Worm (Caenorhabditis elegans) whole organism, L4 larva: Measurements from ENCODE around the gene hlh-10.
A peak's percentile ranks its signal among the peaks of the same experiment; 100 is the strongest.

Experiments used
- ZK546.5 ChIP-seq, 2 experiments: sonication (generic microtip); optimal IDR thresholded peaks; 2 replicates each; lab custom pipeline; 2017; ENCODE audit warnings: missing biosample characterization in 2 of 2, missing genetic modification characterization in 2 of 2
- aha-1 ChIP-seq: fragments of 150-350 bp; peaks from one replicate; lab custom pipeline; 2014; ENCODE audit warnings: missing biosample characterization, missing genetic modification characterization
- aly-2 ChIP-seq: sonication (generic microtip); optimal IDR thresholded peaks from 2 replicates; lab custom pipeline; 2018; ENCODE audit warnings: missing biosample characterization, missing genetic modification characterization
- ama-1 ChIP-seq: fragments of 150-350 bp; optimal IDR thresholded peaks from 2 replicates; lab custom pipeline; 2014; ENCODE audit warnings: inconsistent platforms, mixed read lengths
- arid-1 ChIP-seq: fragments of 200-800 bp; sonication (Bioruptor generic); conservative IDR thresholded peaks from 2 replicates; pipeline ENCODE4 v1.3.6; 2022; ENCODE audit warnings: missing genetic modification reagents, missing genetic modification characterization, missing compliant biosample characterization
- fos-1 ChIP-seq: fragments of 150-350 bp; optimal IDR thresholded peaks from 2 replicates; lab custom pipeline; 2014; ENCODE audit warnings: missing biosample characterization, missing genetic modification characterization
- lin-13 ChIP-seq: fragments of 150-350 bp; optimal IDR thresholded peaks from 2 replicates; lab custom pipeline; 2014; ENCODE audit warnings: missing biosample characterization, missing genetic modification reagents, missing genetic modification characterization
- lin-15B ChIP-seq: fragments of 150-350 bp; sonication (generic microtip); optimal IDR thresholded peaks from 3 replicates; lab custom pipeline; 2014; ENCODE audit warnings: missing biosample characterization, missing genetic modification characterization
- nhr-28 ChIP-seq: fragments of 150-350 bp; optimal IDR thresholded peaks from 2 replicates; lab custom pipeline; 2014; ENCODE audit warnings: missing biosample characterization, missing genetic modification characterization
- pha-4 ChIP-seq, 2 experiments: fragments of 150-350 bp in 1 of 2; fragments of 200-800 bp in 1 of 2; sonication (Bioruptor generic) in 1 of 2; IDR thresholded peaks in 1 of 2; optimal IDR thresholded peaks in 1 of 2; 2 replicates each; pipeline versions ENCODE4 v1.3.6 to Lab custom; 2014 to 2022; ENCODE audit warnings: missing genetic modification characterization in 2 of 2, missing genetic modification reagents in 2 of 2, missing biosample characterization in 1 of 2, missing compliant biosample characterization in 1 of 2
- skn-1 ChIP-seq: fragments of 150-350 bp; optimal IDR thresholded peaks from 2 replicates; lab custom pipeline; 2014; ENCODE audit warnings: missing biosample characterization, missing genetic modification characterization
- unc-39 ChIP-seq: sonication (generic microtip); optimal IDR thresholded peaks from 2 replicates; lab custom pipeline; 2017; ENCODE audit warnings: missing biosample characterization, missing genetic modification characterization
- unc-62 ChIP-seq, 3 experiments: fragments of 150-350 bp in 1 of 3; sonication (generic microtip); optimal IDR thresholded peaks in 2 of 3; peaks in 1 of 3; 1 replicate in 1 of 3; 2 replicates in 2 of 3; lab custom pipeline; 2014 to 2017; ENCODE audit warnings: missing biosample characterization in 3 of 3, missing genetic modification characterization in 3 of 3, missing genetic modification reagents in 3 of 3, missing genotype in 1 of 3
- zip-2 ChIP-seq: fragments of 150-350 bp; optimal IDR thresholded peaks from 2 replicates; lab custom pipeline; 2014; ENCODE audit warnings: missing biosample characterization, missing genetic modification characterization

- TF ChIP-seq zip-2 (tag; lab: Kevin White, UChicago) (no peak), lin-13 (GFP tag; lab: Kevin White, UChicago) (no peak), aly-2 (no peak), ZK546.5 (tag; optimal IDR thresholded peaks at IDR 0.05; lab: Kevin White, UChicago) (no peak), pha-4 (GFP tag; IDR thresholded peaks at IDR 0.05; lab: Robert Waterston, UW) (no peak), pha-4 (tag; optimal IDR thresholded peaks at IDR 0.05; lab: Kevin White, UChicago) (no peak), arid-1 (GFP tag; lab: Robert Waterston, UW) (no peak), lin-15B (tag; lab: Kevin White, UChicago) (no peak), skn-1 (tag; lab: Kevin White, UChicago) (no peak), aha-1 (peak; percentile 53), unc-39 (tag; lab: Kevin White, UChicago) (no peak), nhr-28 (tag; lab: Kevin White, UChicago) (no peak), ama-1 (lab: Kevin White, UChicago) (no peak), fos-1 (tag; lab: Kevin White, UChicago) (no peak), unc-62 (GFP tag; optimal IDR thresholded peaks at IDR 0.05 in 1 of 2; lab: Kevin White, UChicago) (no peak), unc-62 (tag; optimal IDR thresholded peaks at IDR 0.05; lab: Kevin White, UChicago) (no peak)
Observed at ce11 chrV:9324167-9324566, 42.2 kb upstream of the hlh-10 start.
